Worm (Caenorhabditis elegans) whole organism, young adult: ENCODE results near the gene Y45F10D.6.

Experiments
- F33H1.4 ChIP-seq: fragments of 200-800 bp; sonication (Bioruptor generic); IDR thresholded peaks from 2 replicates; pipeline ENCODE4 v1.3.6; 2022; ENCODE audit warnings: missing genetic modification reagents, missing genetic modification characterization, missing compliant biosample characterization
- F39B2.1 ChIP-seq: fragments of 200-800 bp; sonication (Bioruptor generic); IDR thresholded peaks from 2 replicates; pipeline ENCODE4 v1.3.6; 2022; ENCODE audit warnings: missing genetic modification reagents, missing genetic modification characterization, missing compliant biosample characterization
- F52B5.7 ChIP-seq: sonication (generic microtip); optimal IDR thresholded peaks from 2 replicates; lab custom pipeline; 2016; ENCODE audit warnings: mild to moderate bottlenecking, missing genetic modification characterization, missing compliant biosample characterization
- F55B11.4 ChIP-seq: sonication (generic microtip); optimal IDR thresholded peaks from 2 replicates; lab custom pipeline; 2016; ENCODE audit warnings: missing compliant biosample characterization, missing genetic modification characterization, borderline replicate concordance; ENCODE audit not compliant: insufficient read depth
- F57C9.4 ChIP-seq: sonication (generic microtip); optimal IDR thresholded peaks from 2 replicates; lab custom pipeline; 2017; ENCODE audit warnings: mild to moderate bottlenecking, missing genetic modification characterization, missing compliant biosample characterization
- K11D2.4 ChIP-seq: fragments of 200-800 bp; sonication (Bioruptor generic); IDR thresholded peaks from 2 replicates; pipeline ENCODE4 v1.3.6; 2022; ENCODE audit warnings: missing genetic modification reagents, missing genetic modification characterization, missing compliant biosample characterization
- T26A5.8 ChIP-seq: sonication (generic microtip); optimal IDR thresholded peaks from 2 replicates; lab custom pipeline; 2016; ENCODE audit warnings: missing genetic modification characterization, missing compliant biosample characterization
- Y56A3A.18 ChIP-seq: fragments of 200-800 bp; sonication (Bioruptor generic); IDR thresholded peaks from 2 replicates; pipeline ENCODE4 v1.3.6; 2022; ENCODE audit warnings: missing genetic modification reagents, missing genetic modification characterization, missing compliant biosample characterization
- akir-1 ChIP-seq: fragments of 200-800 bp; sonication (Bioruptor generic); optimal IDR thresholded peaks from 2 replicates; lab custom pipeline; 2018; ENCODE audit warnings: mild to moderate bottlenecking, missing genetic modification characterization, moderate library complexity, missing compliant biosample characterization
- aptf-2 ChIP-seq: fragments of 200-800 bp; sonication (Bioruptor generic); conservative IDR thresholded peaks from 2 replicates; pipeline ENCODE4 v1.3.6; 2022; ENCODE audit warnings: missing genetic modification reagents, missing genetic modification characterization, missing compliant biosample characterization
- athp-1 ChIP-seq: sonication (generic microtip); optimal IDR thresholded peaks from 2 replicates; lab custom pipeline; 2017; ENCODE audit warnings: mild to moderate bottlenecking, missing genetic modification characterization, missing compliant biosample characterization
- attf-3 ChIP-seq: fragments of 200-800 bp; sonication (Bioruptor generic); conservative IDR thresholded peaks from 2 replicates; pipeline ENCODE4 v1.3.6; 2022; ENCODE audit warnings: missing genetic modification reagents, missing genetic modification characterization, missing compliant biosample characterization
- attf-6 ChIP-seq: fragments of 200-800 bp; sonication (Bioruptor generic); IDR thresholded peaks from 2 replicates; pipeline ENCODE4 v1.3.6; 2022; ENCODE audit warnings: missing genetic modification reagents, missing genetic modification characterization, missing compliant biosample characterization
- bed-1 ChIP-seq: fragments of 200-800 bp; sonication (Bioruptor generic); IDR thresholded peaks from 2 replicates; pipeline ENCODE4 v1.3.6; 2022; ENCODE audit warnings: missing genetic modification reagents, missing genetic modification characterization, missing compliant biosample characterization
- cebp-1 ChIP-seq, 2 experiments: fragments of 200-800 bp in 1 of 2; sonication (Bioruptor generic) in 1 of 2; sonication (generic microtip) in 1 of 2; IDR thresholded peaks in 1 of 2; optimal IDR thresholded peaks in 1 of 2; 2 replicates each; pipeline versions ENCODE4 v1.3.6 to Lab custom; 2017 to 2022; ENCODE audit warnings: missing compliant biosample characterization in 2 of 2, missing genetic modification characterization in 2 of 2, mild to moderate bottlenecking in 1 of 2, missing genetic modification reagents in 1 of 2, moderate library complexity in 1 of 2
- ceh-100 ChIP-seq: fragments of 200-800 bp; sonication (Bioruptor generic); IDR thresholded peaks from 2 replicates; pipeline ENCODE4 v1.3.6; 2022; ENCODE audit warnings: missing genetic modification reagents, missing genetic modification characterization, missing compliant biosample characterization
- ceh-58 ChIP-seq: fragments of 200-800 bp; sonication (Bioruptor generic); IDR thresholded peaks from 2 replicates; pipeline ENCODE4 v1.3.6; 2022; ENCODE audit warnings: missing genetic modification characterization, missing compliant biosample characterization
- ceh-79 ChIP-seq: sonication (generic microtip); optimal IDR thresholded peaks from 2 replicates; lab custom pipeline; 2017; ENCODE audit warnings: mild to moderate bottlenecking, missing genetic modification characterization, missing compliant biosample characterization
- ceh-91 ChIP-seq: fragments of 200-800 bp; sonication (Bioruptor generic); IDR thresholded peaks from 2 replicates; pipeline ENCODE4 v1.3.6; 2022; ENCODE audit warnings: missing genetic modification reagents, missing genetic modification characterization, missing compliant biosample characterization
- chd-7 ChIP-seq: sonication (generic microtip); optimal IDR thresholded peaks from 2 replicates; lab custom pipeline; 2016; ENCODE audit warnings: mild to moderate bottlenecking, missing genetic modification characterization, moderate library complexity, missing compliant biosample characterization
- die-1 ChIP-seq: sonication (generic microtip); optimal IDR thresholded peaks from 2 replicates; lab custom pipeline; 2016; ENCODE audit warnings: missing genotype, mild to moderate bottlenecking, missing genetic modification characterization, missing compliant biosample characterization
- dox-1 ChIP-seq: fragments of 200-800 bp; sonication (Bioruptor generic); IDR thresholded peaks from 2 replicates; pipeline ENCODE4 v1.3.6; 2022; ENCODE audit warnings: missing genetic modification reagents, missing genetic modification characterization, missing compliant biosample characterization
- efl-1 ChIP-seq: fragments of 150-350 bp; optimal IDR thresholded peaks from 2 replicates; lab custom pipeline; 2014; ENCODE audit warnings: missing biosample characterization, missing genetic modification reagents, missing genetic modification characterization
- egl-44 ChIP-seq: fragments of 200-800 bp; sonication (Bioruptor generic); IDR thresholded peaks from 2 replicates; pipeline ENCODE4 v1.3.6; 2022; ENCODE audit warnings: missing genetic modification reagents, missing genetic modification characterization, missing compliant biosample characterization
- ets-4 ChIP-seq: fragments of 200-800 bp; sonication (Bioruptor generic); optimal IDR thresholded peaks from 2 replicates; lab custom pipeline; 2018; ENCODE audit warnings: mild to moderate bottlenecking, missing genetic modification characterization, missing compliant biosample characterization
- him-1 ChIP-seq: sonication (generic microtip); optimal IDR thresholded peaks from 2 replicates; lab custom pipeline; 2016; ENCODE audit warnings: missing genotype, missing genetic modification reagents, missing genetic modification characterization, missing compliant biosample characterization
- hlh-12 ChIP-seq: sonication (generic microtip); optimal IDR thresholded peaks from 2 replicates; lab custom pipeline; 2016; ENCODE audit warnings: missing genetic modification characterization, missing compliant biosample characterization
- hrde-1 ChIP-seq: sonication (generic microtip); optimal IDR thresholded peaks from 2 replicates; lab custom pipeline; 2016; ENCODE audit warnings: missing genetic modification characterization, mild to moderate bottlenecking, missing compliant biosample characterization, moderate library complexity, missing genotype, missing genetic modification reagents, borderline replicate concordance
- lag-1 ChIP-seq: fragments of 200-800 bp; sonication (Bioruptor generic); IDR thresholded peaks from 2 replicates; pipeline ENCODE4 v1.3.6; 2022; ENCODE audit warnings: missing genetic modification reagents, missing genetic modification characterization, missing compliant biosample characterization
- let-526 ChIP-seq: fragments of 200-800 bp; sonication (Bioruptor generic); IDR thresholded peaks from 2 replicates; pipeline ENCODE4 v1.3.6; 2022; ENCODE audit warnings: missing genetic modification reagents, missing genetic modification characterization, missing compliant biosample characterization
- lin-40 ChIP-seq: sonication (generic microtip); optimal IDR thresholded peaks from 2 replicates; lab custom pipeline; 2016; ENCODE audit warnings: missing genetic modification characterization, mild to moderate bottlenecking, missing compliant biosample characterization, missing genotype, missing genetic modification reagents
- lsl-1 ChIP-seq: fragments of 200-800 bp; sonication (Bioruptor generic); optimal IDR thresholded peaks from 2 replicates; lab custom pipeline; 2018; ENCODE audit warnings: mild to moderate bottlenecking, missing genetic modification characterization, moderate library complexity, missing compliant biosample characterization
- lsy-27 ChIP-seq: sonication (generic microtip); optimal IDR thresholded peaks from 2 replicates; lab custom pipeline; 2017; ENCODE audit warnings: missing genetic modification characterization, mild to moderate bottlenecking, missing compliant biosample characterization, antibody characterized with exemption, missing genotype, borderline replicate concordance; ENCODE audit not compliant: insufficient read depth
- madf-3 ChIP-seq: fragments of 200-800 bp; sonication (Bioruptor generic); IDR thresholded peaks from 2 replicates; pipeline ENCODE4 v1.3.6; 2022; ENCODE audit warnings: missing genetic modification reagents, missing genetic modification characterization, missing compliant biosample characterization
- mes-4 ChIP-seq: sonication (generic microtip); optimal IDR thresholded peaks from 2 replicates; lab custom pipeline; 2016; ENCODE audit warnings: missing genotype, missing genetic modification characterization, missing compliant biosample characterization
- nhr-120 ChIP-seq: fragments of 200-800 bp; sonication (Bioruptor generic); IDR thresholded peaks from 2 replicates; pipeline ENCODE4 v1.3.6; 2022; ENCODE audit warnings: missing genetic modification characterization, missing compliant biosample characterization
- nhr-80 ChIP-seq: sonication (generic microtip); optimal IDR thresholded peaks from 2 replicates; lab custom pipeline; 2016; ENCODE audit warnings: missing genetic modification characterization, missing compliant biosample characterization
- rec-8 ChIP-seq, 2 experiments: sonication (generic microtip); optimal IDR thresholded peaks; 2 replicates each; lab custom pipeline; 2016; ENCODE audit warnings: mild to moderate bottlenecking in 2 of 2, missing genetic modification characterization in 2 of 2, missing genetic modification reagents in 2 of 2, missing genotype in 2 of 2, missing biosample characterization in 1 of 2, missing compliant biosample characterization in 1 of 2, moderate library complexity in 1 of 2
- sdz-38 ChIP-seq: sonication (generic microtip); optimal IDR thresholded peaks from 2 replicates; lab custom pipeline; 2016; ENCODE audit warnings: missing genotype, missing genetic modification characterization, missing compliant biosample characterization
- sea-2 ChIP-seq: fragments of 200-800 bp; sonication (Bioruptor generic); IDR thresholded peaks from 2 replicates; pipeline ENCODE4 v1.3.6; 2022; ENCODE audit warnings: missing genetic modification characterization, missing compliant biosample characterization
- ztf-18 ChIP-seq: sonication (generic microtip); optimal IDR thresholded peaks from 2 replicates; lab custom pipeline; 2016; ENCODE audit warnings: missing genotype, mild to moderate bottlenecking, missing genetic modification characterization, missing compliant biosample characterization
- ztf-25 ChIP-seq: fragments of 200-800 bp; sonication (Bioruptor generic); IDR thresholded peaks from 2 replicates; pipeline ENCODE4 v1.3.6; 2022; ENCODE audit warnings: missing genetic modification reagents, missing genetic modification characterization, missing compliant biosample characterization
- ztf-3 ChIP-seq: fragments of 200-800 bp; sonication (Bioruptor generic); optimal IDR thresholded peaks from 2 replicates; lab custom pipeline; 2018; ENCODE audit warnings: mild to moderate bottlenecking, missing genetic modification characterization, missing compliant biosample characterization
- ztf-6 ChIP-seq: fragments of 200-800 bp; sonication (Bioruptor generic); IDR thresholded peaks from 2 replicates; pipeline ENCODE4 v1.3.6; 2022; ENCODE audit warnings: missing genetic modification reagents, missing genetic modification characterization, missing compliant biosample characterization

Gene Y45F10D.6

DNA sequence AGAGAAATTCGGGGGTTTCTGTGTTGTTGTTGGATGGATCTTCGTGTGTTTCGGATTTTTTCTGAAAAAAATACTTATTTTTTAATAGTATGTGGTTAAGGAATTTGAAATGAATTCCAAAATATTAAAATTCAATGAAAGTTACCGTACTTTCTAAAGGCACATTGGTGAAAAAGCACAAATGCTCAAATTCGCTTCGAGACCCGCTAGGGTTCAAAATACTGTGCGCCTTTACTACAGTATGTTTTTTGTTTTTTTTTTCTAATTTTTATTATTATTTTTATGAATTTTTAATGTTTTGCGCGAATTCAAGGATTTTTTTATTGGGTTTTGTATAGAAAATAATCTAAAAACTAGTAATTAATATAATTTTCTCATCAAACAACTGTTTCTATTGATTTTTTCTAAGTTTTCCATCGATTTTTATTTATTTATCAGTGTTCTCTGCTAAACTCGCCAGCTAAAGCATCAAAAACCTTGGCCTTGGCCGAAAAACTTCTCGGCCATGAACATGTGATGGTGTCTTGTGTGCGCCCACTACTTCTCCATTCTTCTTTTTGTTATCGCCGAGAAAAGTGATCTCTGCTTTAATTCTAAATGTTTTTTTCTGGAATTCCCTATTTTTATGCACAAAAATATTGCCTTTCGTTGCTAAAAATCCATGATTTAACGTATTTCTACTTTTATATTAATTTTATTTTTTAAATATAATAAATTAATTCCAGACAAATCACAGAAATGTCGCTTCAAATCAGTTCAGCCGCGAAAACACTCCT lies 14.3 kb downstream of the Y45F10D.6 start, which contains the start of gene iscu-1 (continued):
- TF ChIP-seq ztf-18 (tag; lab: Kevin White, UChicago) (peak; percentile 43), attf-3 (GFP tag; lab: Robert Waterston, UW) (no peak), nhr-120 (GFP tag; lab: Robert Waterston, UW) (no peak), efl-1 (GFP tag; lab: Kevin White, UChicago) (no peak), egl-44 (no peak)

DNA sequence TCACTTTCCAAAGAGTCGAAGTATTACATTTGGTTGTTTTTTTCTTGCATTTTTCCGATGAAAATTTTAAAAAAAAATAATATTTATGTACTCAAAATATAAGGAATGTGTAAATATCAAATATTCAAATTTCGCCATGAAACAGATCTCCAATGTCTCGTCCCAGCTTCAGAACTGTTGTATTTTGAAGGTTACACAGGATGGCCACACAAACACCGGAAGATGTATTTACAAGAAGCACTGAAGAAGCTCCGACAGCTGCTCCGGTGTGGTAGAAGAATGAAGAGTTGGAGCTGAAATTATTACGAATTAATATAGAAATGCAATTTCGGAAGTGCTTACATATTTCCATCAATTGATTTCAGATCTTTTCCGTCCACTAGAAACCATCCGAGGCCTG lies 15.4 kb downstream of the Y45F10D.6 start:
- TF ChIP-seq F57C9.4 (no peak), die-1 (no peak), akir-1 (GFP tag; lab: Kevin White, UChicago) (no peak), mes-4 (tag; lab: Kevin White, UChicago) (no peak), sdz-38 (tag; lab: Kevin White, UChicago) (no peak), F55B11.4 (no peak), attf-3 (GFP tag; lab: Robert Waterston, UW) (no peak), ceh-91 (GFP tag; lab: Robert Waterston, UW) (no peak), let-526 (GFP tag; lab: Robert Waterston, UW) (no peak), ztf-25 (GFP tag; lab: Robert Waterston, UW) (no peak), nhr-120 (GFP tag; lab: Robert Waterston, UW) (no peak), ceh-58 (GFP tag; lab: Robert Waterston, UW) (no peak), madf-3 (GFP tag; lab: Robert Waterston, UW) (no peak), cebp-1 (GFP tag; IDR thresholded peaks at IDR 0.05; lab: Robert Waterston, UW) (no peak), cebp-1 (tag; optimal IDR thresholded peaks at IDR 0.05; lab: Kevin White, UChicago) (no peak), athp-1 (tag; lab: Kevin White, UChicago) (peak; percentile 26), ets-4 (GFP tag; lab: Kevin White, UChicago) (no peak), F52B5.7 (no peak), aptf-2 (GFP tag; lab: Robert Waterston, UW) (no peak), dox-1 (GFP tag; lab: Robert Waterston, UW) (no peak), sea-2 (GFP tag; lab: Robert Waterston, UW) (no peak), attf-6 (GFP tag; lab: Robert Waterston, UW) (peak; percentile 74; the same call in 1 of the 2 replicates), ceh-100 (no peak), F39B2.1 (GFP tag; lab: Robert Waterston, UW) (no peak), F33H1.4 (GFP tag; lab: Robert Waterston, UW) (0 out of 2 replicates have a peak, but pooled peaks have one; percentile 6), hrde-1 (tag; lab: Kevin White, UChicago) (no peak), ceh-79 (no peak), hlh-12 (tag; lab: Kevin White, UChicago) (no peak), lsy-27 (tag; lab: Kevin White, UChicago) (no peak), Y56A3A.18 (GFP tag; lab: Robert Waterston, UW) (no peak), rec-8 (tag; optimal IDR thresholded peaks at IDR 0.05; lab: Kevin White, UChicago) (no peak), ztf-3 (no peak), lag-1 (GFP tag; lab: Robert Waterston, UW) (no peak), K11D2.4 (no peak), nhr-80 (tag; lab: Kevin White, UChicago) (no peak), ztf-6 (GFP tag; lab: Robert Waterston, UW) (no peak), him-1 (tag; lab: Kevin White, UChicago) (peak; percentile 22), lsl-1 (GFP tag; lab: Kevin White, UChicago) (no peak), ztf-18 (tag; lab: Kevin White, UChicago) (peak; percentile 20), bed-1 (GFP tag; lab: Robert Waterston, UW) (no peak), lin-40 (tag; lab: Kevin White, UChicago) (no peak), chd-7 (tag; lab: Kevin White, UChicago) (no peak), T26A5.8 (no peak)
